Fruit fly (Drosophila melanogaster): Measurements from ENCODE around the gene Nepl6.

DNA sequence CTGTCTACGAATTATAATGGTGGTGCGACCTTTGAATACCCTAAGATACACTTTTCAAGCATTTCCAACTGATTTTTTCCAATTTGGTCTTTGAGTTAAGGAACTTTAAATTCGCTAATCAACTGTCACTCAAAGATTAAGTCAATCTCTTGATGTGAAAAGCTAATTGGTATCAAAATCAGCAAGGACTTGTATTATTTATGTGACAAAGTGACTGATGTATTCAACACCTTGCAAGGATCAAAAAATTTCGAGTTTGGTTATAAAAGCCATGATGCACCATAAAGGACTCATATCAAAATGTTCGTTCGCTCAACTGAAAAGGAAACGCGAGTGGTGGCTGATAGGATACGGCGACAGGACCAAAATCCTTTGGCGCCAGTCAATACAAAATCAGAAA is 30.7 kb downstream of the Nepl6 start, which contains the start of gene ppk14:
- TF ChIP-seq psq (optimal IDR thresholded peaks at IDR 0.05) (no peak), Dll (optimal IDR thresholded peaks at IDR 0.05) (no peak)

Data from whole organism.